Fruit fly (Drosophila melanogaster) whole organism, embryonic: ENCODE data around the gene RpS26.
A peak's percentile ranks its signal among the peaks of the same experiment; 100 is the strongest.

Experiments used
- Antp ChIP-seq: fragments of 200-800 bp; sonication (Bioruptor generic); optimal IDR thresholded peaks from 3 replicates; lab custom pipeline; 2016; ENCODE audit warnings: missing biosample characterization, missing genetic modification characterization
- Atf6 ChIP-seq: fragments of 200-800 bp; sonication (Bioruptor generic); IDR thresholded peaks from 2 replicates; pipeline ENCODE4 v1.3.6; 2022; ENCODE audit warnings: missing biosample characterization, missing genetic modification characterization
- Bdp1 ChIP-seq: fragments of 200-800 bp; sonication (Bioruptor generic); optimal IDR thresholded peaks from 3 replicates; lab custom pipeline; 2016; ENCODE audit warnings: missing biosample characterization, missing genetic modification characterization
- CG10366 ChIP-seq: fragments of 200-800 bp; sonication (Bioruptor generic); IDR thresholded peaks from 2 replicates; pipeline ENCODE4 v1.3.6; 2022; ENCODE audit warnings: missing biosample characterization, missing genetic modification characterization
- CG11085 ChIP-seq: fragments of 200-800 bp; sonication (Bioruptor generic); IDR thresholded peaks from 2 replicates; pipeline ENCODE4 v1.3.6; 2022; ENCODE audit warnings: missing biosample characterization, missing genetic modification characterization
- CG15696 ChIP-seq: fragments of 200-800 bp; sonication (Bioruptor generic); optimal IDR thresholded peaks from 2 replicates; lab custom pipeline; 2019; ENCODE audit warnings: missing biosample characterization, mild to moderate bottlenecking, missing genetic modification characterization, moderate library complexity
- CG1832 ChIP-seq: fragments of 200-800 bp; sonication (Bioruptor generic); optimal IDR thresholded peaks from 2 replicates; lab custom pipeline; 2017; ENCODE audit warnings: missing biosample characterization, mild to moderate bottlenecking, missing genetic modification characterization, inconsistent platforms
- CG18599 ChIP-seq: fragments of 200-800 bp; sonication (Bioruptor generic); optimal IDR thresholded peaks from 3 replicates; lab custom pipeline; 2017; ENCODE audit warnings: missing biosample characterization, missing genetic modification characterization, mild to moderate bottlenecking, moderate library complexity, missing genetic modification reagents
- CG4328 ChIP-seq: fragments of 200-800 bp; sonication (Bioruptor generic); optimal IDR thresholded peaks from 3 replicates; lab custom pipeline; 2017; ENCODE audit warnings: missing biosample characterization, missing genetic modification reagents, missing genetic modification characterization
- CG4360 ChIP-seq: fragments of 200-800 bp; sonication (Bioruptor generic); IDR thresholded peaks from 2 replicates; pipeline ENCODE4 v1.3.6; 2022; ENCODE audit warnings: missing biosample characterization, missing genetic modification characterization
- CG4730 ChIP-seq: fragments of 200-800 bp; sonication (Bioruptor generic); IDR thresholded peaks from 2 replicates; pipeline ENCODE4 v1.3.6; 2022; ENCODE audit warnings: missing biosample characterization, missing genetic modification characterization
- CG5953 ChIP-seq: fragments of 200-800 bp; sonication (Bioruptor generic); IDR thresholded peaks from 2 replicates; pipeline ENCODE4 v1.3.6; 2022; ENCODE audit warnings: missing biosample characterization, missing genetic modification characterization
- CG6813 ChIP-seq: fragments of 200-800 bp; sonication (Bioruptor generic); optimal IDR thresholded peaks from 2 replicates; lab custom pipeline; 2017; ENCODE audit warnings: missing biosample characterization, missing genetic modification characterization, mild to moderate bottlenecking, moderate library complexity, missing genetic modification reagents
- CG7357 ChIP-seq: fragments of 200-800 bp; sonication (Bioruptor generic); IDR thresholded peaks from 3 replicates; pipeline ENCODE4 v1.3.6; 2022; ENCODE audit warnings: missing biosample characterization, missing genetic modification characterization
- CG8089 ChIP-seq: fragments of 200-800 bp; sonication (Bioruptor generic); optimal IDR thresholded peaks from 3 replicates; lab custom pipeline; 2016; ENCODE audit warnings: missing biosample characterization, missing genetic modification characterization
- CG8281 ChIP-seq: fragments of 200-800 bp; sonication (Bioruptor generic); optimal IDR thresholded peaks from 2 replicates; lab custom pipeline; 2018; ENCODE audit warnings: missing biosample characterization, mild to moderate bottlenecking, missing genetic modification characterization, moderate library complexity
- CG8290 ChIP-seq, 3 experiments: fragments of 200-800 bp; sonication (Bioruptor generic); optimal IDR thresholded peaks; 2 replicates each; lab custom pipeline; 2016 to 2019; ENCODE audit warnings: missing biosample characterization in 3 of 3, missing genetic modification characterization in 3 of 3, mild to moderate bottlenecking in 2 of 3, moderate library complexity in 1 of 3
- CHES-1-like ChIP-seq: fragments of 200-800 bp; sonication (Bioruptor generic); optimal IDR thresholded peaks from 2 replicates; lab custom pipeline; 2016; ENCODE audit warnings: missing biosample characterization, missing genetic modification characterization
- D ChIP-seq, 2 experiments: fragments of 200-800 bp in 1 of 2; fragments of >200 bp in 1 of 2; sonication (Bioruptor generic) in 1 of 2; optimal IDR thresholded peaks; 2 replicates in 1 of 2; 3 replicates in 1 of 2; lab custom pipeline; 2017; ENCODE audit warnings: mild to moderate bottlenecking in 1 of 2, missing biosample characterization in 1 of 2, missing genetic modification characterization in 1 of 2, missing genetic modification reagents in 1 of 2
- D19B ChIP-seq: fragments of 200-800 bp; sonication (Bioruptor generic); optimal IDR thresholded peaks from 2 replicates; lab custom pipeline; 2017; ENCODE audit warnings: missing biosample characterization, mild to moderate bottlenecking, missing genetic modification characterization
- Dbx ChIP-seq: fragments of 200-800 bp; sonication (Bioruptor generic); IDR thresholded peaks from 3 replicates; pipeline ENCODE4 v1.3.6; 2022; ENCODE audit warnings: missing biosample characterization, missing genetic modification characterization
- Dp ChIP-seq: fragments of 200-800 bp; sonication (Bioruptor generic); optimal IDR thresholded peaks from 2 replicates; lab custom pipeline; 2018; ENCODE audit warnings: missing biosample characterization, mild to moderate bottlenecking, missing genetic modification characterization, moderate library complexity
- Drgx ChIP-seq: fragments of 200-800 bp; sonication (Bioruptor generic); IDR thresholded peaks from 2 replicates; pipeline ENCODE4 v1.3.6; 2022; ENCODE audit warnings: missing biosample characterization, missing genetic modification characterization
- E2f2 ChIP-seq: fragments of 200-800 bp; sonication (Bioruptor generic); IDR thresholded peaks from 2 replicates; pipeline ENCODE4 v1.3.6; 2022; ENCODE audit warnings: missing biosample characterization, missing genetic modification characterization
- ERR ChIP-seq: fragments of 200-800 bp; sonication (Bioruptor generic); optimal IDR thresholded peaks from 2 replicates; lab custom pipeline; 2016; ENCODE audit warnings: missing biosample characterization, missing genetic modification characterization
- Eip74EF ChIP-seq, 2 experiments: fragments of 200-800 bp in 1 of 2; fragments of >200 bp in 1 of 2; sonication (Bioruptor generic) in 1 of 2; optimal IDR thresholded peaks; 2 replicates each; lab custom pipeline; 2017 to 2019; ENCODE audit warnings: missing biosample characterization in 2 of 2, missing genetic modification characterization in 2 of 2, mild to moderate bottlenecking in 1 of 2, moderate library complexity in 1 of 2
- Lpt ChIP-seq: fragments of >200 bp; optimal IDR thresholded peaks from 2 replicates; lab custom pipeline; 2018; ENCODE audit warnings: missing biosample characterization, missing genetic modification characterization
- Max ChIP-seq: fragments of 200-800 bp; sonication (Bioruptor generic); optimal IDR thresholded peaks from 2 replicates; lab custom pipeline; 2016; ENCODE audit warnings: missing biosample characterization, mild to moderate bottlenecking, missing genetic modification characterization
- Neu2 ChIP-seq: fragments of 200-800 bp; sonication (Bioruptor generic); optimal IDR thresholded peaks from 3 replicates; lab custom pipeline; 2016; ENCODE audit warnings: missing biosample characterization, missing genetic modification characterization, borderline replicate concordance
- Nf-YB ChIP-seq: fragments of 200-800 bp; sonication (Bioruptor generic); optimal IDR thresholded peaks from 3 replicates; lab custom pipeline; 2019; ENCODE audit warnings: missing biosample characterization, mild to moderate bottlenecking, missing genetic modification characterization, moderate library complexity
- Oli ChIP-seq: fragments of 200-800 bp; sonication (Bioruptor generic); optimal IDR thresholded peaks from 2 replicates; lab custom pipeline; 2018; ENCODE audit warnings: missing biosample characterization, mild to moderate bottlenecking, missing genetic modification characterization, moderate library complexity
- Optix ChIP-seq: fragments of 200-800 bp; sonication (Bioruptor generic); IDR thresholded peaks from 3 replicates; pipeline ENCODE4 v1.3.6; 2022; ENCODE audit warnings: missing biosample characterization, missing genetic modification characterization
- Rfx ChIP-seq: fragments of 200-800 bp; sonication (Bioruptor generic); IDR thresholded peaks from 2 replicates; pipeline ENCODE4 v1.3.6; 2022; ENCODE audit warnings: missing biosample characterization, missing genetic modification characterization
- Scr ChIP-seq: fragments of 200-800 bp; sonication (Bioruptor generic); IDR thresholded peaks from 2 replicates; pipeline ENCODE4 v1.3.6; 2022; ENCODE audit warnings: missing biosample characterization, missing genetic modification characterization; ENCODE audit not compliant: partially characterized antibody
- Side ChIP-seq: fragments of 200-800 bp; sonication (Bioruptor generic); optimal IDR thresholded peaks from 2 replicates; lab custom pipeline; 2016; ENCODE audit warnings: missing biosample characterization, missing genetic modification characterization
- Spps ChIP-seq: fragments of 200-800 bp; sonication (Bioruptor generic); optimal IDR thresholded peaks from 2 replicates; lab custom pipeline; 2018; ENCODE audit warnings: missing biosample characterization, mild to moderate bottlenecking, missing genetic modification characterization
- Sry-δ ChIP-seq: fragments of 200-800 bp; sonication (Bioruptor generic); optimal IDR thresholded peaks from 2 replicates; lab custom pipeline; 2016; ENCODE audit warnings: missing biosample characterization, missing genetic modification characterization
- ac ChIP-seq: fragments of 200-800 bp; sonication (Bioruptor generic); optimal IDR thresholded peaks from 3 replicates; lab custom pipeline; 2017; ENCODE audit warnings: missing biosample characterization, mild to moderate bottlenecking, missing genetic modification characterization
- ase ChIP-seq: fragments of 200-800 bp; sonication (Bioruptor generic); IDR thresholded peaks from 3 replicates; pipeline ENCODE4 v1.3.6; 2022; ENCODE audit warnings: missing biosample characterization, missing genetic modification characterization
- da ChIP-seq: fragments of 200-800 bp; sonication (Bioruptor generic); optimal IDR thresholded peaks from 2 replicates; lab custom pipeline; 2016; ENCODE audit warnings: missing biosample characterization, missing genetic modification characterization
- eve ChIP-seq, 2 experiments: fragments of >200 bp; optimal IDR thresholded peaks; 2 replicates each; lab custom pipeline; 2017; ENCODE audit warnings: missing biosample characterization in 2 of 2, missing genetic modification characterization in 2 of 2
- fd102C ChIP-seq: fragments of 200-800 bp; sonication (Bioruptor generic); optimal IDR thresholded peaks from 2 replicates; lab custom pipeline; 2018; ENCODE audit warnings: missing biosample characterization, mild to moderate bottlenecking, missing genetic modification characterization, moderate library complexity
- hbn ChIP-seq: fragments of 200-800 bp; sonication (Bioruptor generic); IDR thresholded peaks from 2 replicates; pipeline ENCODE4 v1.3.6; 2022; ENCODE audit warnings: missing biosample characterization, missing genetic modification characterization; ENCODE audit not compliant: partially characterized antibody
- jumu ChIP-seq: fragments of 200-800 bp; sonication (Bioruptor generic); optimal IDR thresholded peaks from 3 replicates; lab custom pipeline; 2016; ENCODE audit warnings: missing biosample characterization, missing genetic modification characterization
- lab ChIP-seq: fragments of 200-800 bp; sonication (Bioruptor generic); optimal IDR thresholded peaks from 3 replicates; lab custom pipeline; 2017; ENCODE audit warnings: missing biosample characterization, missing genetic modification characterization, mild to moderate bottlenecking, moderate library complexity, missing genetic modification reagents
- sens ChIP-seq: fragments of 200-800 bp; sonication (Bioruptor generic); peaks from one replicate; lab custom pipeline; 2016; ENCODE audit warnings: missing biosample characterization, missing genetic modification characterization
- ttk ChIP-seq: fragments of 200-800 bp; sonication (Bioruptor generic); IDR thresholded peaks from 2 replicates; pipeline ENCODE4 v2.1.2; 2022; ENCODE audit warnings: missing biosample characterization, missing genetic modification characterization
- yki ChIP-seq: fragments of >200 bp; optimal IDR thresholded peaks from 3 replicates; lab custom pipeline; 2018
- z ChIP-seq: fragments of 200-800 bp; sonication (Bioruptor generic); IDR thresholded peaks from 3 replicates; pipeline ENCODE4 v1.3.6; 2022; ENCODE audit warnings: missing biosample characterization, missing genetic modification characterization

RpS26 gene

dm6 chr2L:18448639-18449430 lies 5.8 kb upstream of the RpS26 start, which contains the start of gene ncm (continued):
- TF ChIP-seq CG4360 (GFP tag; lab: Robert Waterston, UW) (no peak), Atf6 (no peak), Neu2 (GFP tag; lab: Kevin White, UChicago) (no peak), D19B (no peak), CG8281 (tag; lab: Kevin White, UChicago) (no peak), ase (GFP tag; lab: Robert Waterston, UW) (no peak), Eip74EF (GFP tag; optimal IDR thresholded peaks at IDR 0.05; lab: Kevin White, UChicago) (no peak), CG4730 (GFP tag; lab: Robert Waterston, UW) (no peak), CG11085 (GFP tag; lab: Robert Waterston, UW) (no peak), Antp (GFP tag; lab: Kevin White, UChicago) (no peak), Drgx (GFP tag; lab: Robert Waterston, UW) (no peak), Dbx (GFP tag; lab: Robert Waterston, UW) (no peak), Spps (tag; lab: Kevin White, UChicago) (no peak), ttk (GFP tag; lab: Robert Waterston, UW) (no peak), yki (lab: Kevin White, UChicago) (no peak), ac (GFP tag; lab: Kevin White, UChicago) (no peak), CG8290 (GFP tag; optimal IDR thresholded peaks at IDR 0.05; lab: Kevin White, UChicago) (peak; percentile 8), CG8290 (tag; optimal IDR thresholded peaks at IDR 0.05; lab: Kevin White, UChicago) (peak in 1 of 2 experiments; percentile 12), CG6813 (GFP tag; lab: Kevin White, UChicago) (no peak), Max (GFP tag; lab: Kevin White, UChicago) (peak; percentile 16), jumu (no peak), Scr (GFP tag; lab: Robert Waterston, UW) (peak; percentile 90), Optix (no peak), CG1832 (GFP tag; lab: Kevin White, UChicago) (no peak), CG5953 (GFP tag; lab: Robert Waterston, UW) (no peak), CG18599 (no peak), sens (peak; percentile 33), CG7357 (GFP tag; lab: Robert Waterston, UW) (no peak), Oli (tag; lab: Kevin White, UChicago) (no peak), lab (no peak), da (GFP tag; lab: Kevin White, UChicago) (no peak), Bdp1 (GFP tag; lab: Kevin White, UChicago) (no peak), Lpt (GFP tag; lab: Kevin White, UChicago) (no peak), hbn (peak; percentile 93), Sry-δ (GFP tag; lab: Kevin White, UChicago) (peak; percentile 90), ERR (GFP tag; lab: Kevin White, UChicago) (no peak), CG15696 (tag; lab: Kevin White, UChicago) (no peak), Side (no peak), Rfx (0 out of 2 replicates have a peak, but pooled peaks have one; percentile 37), CG8089 (GFP tag; lab: Kevin White, UChicago) (no peak), Dp (GFP tag; lab: Kevin White, UChicago) (peak; percentile 44), CG10366 (GFP tag; lab: Robert Waterston, UW) (no peak), CG4328 (no peak), fd102C (GFP tag; lab: Kevin White, UChicago) (no peak), D (optimal IDR thresholded peaks at IDR 0.05; lab: Kevin White, UChicago) (no peak), D (GFP tag; optimal IDR thresholded peaks at IDR 0.05; lab: Kevin White, UChicago) (no peak), Nf-YB (GFP tag; lab: Kevin White, UChicago) (no peak), E2f2 (peak; percentile 49), z (no peak), eve (GFP tag; optimal IDR thresholded peaks at IDR 0.05; lab: Kevin White, UChicago) (no peak), CHES-1-like (peak; percentile 23)
